Fruit fly (Drosophila melanogaster) whole organism: ENCODE results near the gene park.

Experiments
- Dll ChIP-seq: fragments of >200 bp; optimal IDR thresholded peaks from 2 replicates; lab custom pipeline; 2017
- pan ChIP-seq: fragments of >200 bp; optimal IDR thresholded peaks from 2 replicates; lab custom pipeline; 2017

DNA sequence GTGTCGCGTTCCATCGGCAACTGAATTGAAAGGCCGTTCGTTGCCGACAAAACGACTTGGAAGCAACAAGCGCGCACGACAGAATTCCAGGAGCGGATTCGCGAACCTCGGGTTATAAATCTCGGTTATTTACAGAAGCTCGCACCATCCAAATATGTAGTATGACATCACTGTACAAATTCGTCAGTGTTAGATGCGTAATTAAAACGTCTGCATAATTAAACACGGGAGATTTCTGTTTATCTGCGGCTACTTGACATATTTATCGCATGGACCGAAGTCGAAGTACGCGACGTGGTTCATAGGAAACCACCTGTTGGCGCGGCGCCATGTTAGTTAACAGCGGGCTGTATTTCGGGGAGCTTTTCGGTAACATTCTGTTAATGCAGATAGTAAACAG lies 24.7 kb downstream of the park start, which contains the start of gene Ac78C:
- TF ChIP-seq pan (lab: Kevin White, UChicago) (no peak), Dll (lab: Kevin White, UChicago) (no peak)
